Worm (Caenorhabditis elegans) whole organism, L2 larva: ENCODE results near the gene Y82E9BR.6.
A peak's percentile ranks its signal among the peaks of the same experiment; 100 is the strongest.

Experiments used
- C34F6.9 ChIP-seq: fragments of 150-350 bp; optimal IDR thresholded peaks from 2 replicates; lab custom pipeline; 2014; ENCODE audit warnings: missing biosample characterization, missing genetic modification characterization
- F13H6.1 ChIP-seq: sonication (generic microtip); optimal IDR thresholded peaks from 2 replicates; lab custom pipeline; 2016; ENCODE audit warnings: missing genetic modification characterization, missing compliant biosample characterization
- R02D3.7 ChIP-seq: fragments of 150-350 bp; optimal IDR thresholded peaks from 2 replicates; lab custom pipeline; 2014; ENCODE audit warnings: missing biosample characterization, missing genetic modification characterization
- Y55F3AM.14 ChIP-seq: fragments of 200-800 bp; sonication (Bioruptor generic); optimal IDR thresholded peaks from 2 replicates; lab custom pipeline; 2018; ENCODE audit warnings: mild to moderate bottlenecking, missing genetic modification characterization, missing compliant biosample characterization
- alr-1 ChIP-seq: fragments of 150-350 bp; optimal IDR thresholded peaks from 2 replicates; lab custom pipeline; 2014; ENCODE audit warnings: missing biosample characterization, missing genetic modification characterization
- aly-2 ChIP-seq: fragments of 150-350 bp; optimal IDR thresholded peaks from 2 replicates; lab custom pipeline; 2014; ENCODE audit warnings: missing biosample characterization, missing genetic modification characterization
- crh-2 ChIP-seq: sonication (generic microtip); optimal IDR thresholded peaks from 2 replicates; lab custom pipeline; 2017; ENCODE audit warnings: missing biosample characterization, missing genetic modification characterization
- dmd-4 ChIP-seq: sonication (generic microtip); optimal IDR thresholded peaks from 2 replicates; lab custom pipeline; 2017; ENCODE audit warnings: missing biosample characterization, missing genetic modification characterization
- egl-27 ChIP-seq: sonication (generic microtip); optimal IDR thresholded peaks from 3 replicates; lab custom pipeline; 2017; ENCODE audit warnings: missing biosample characterization, missing genetic modification reagents, missing genetic modification characterization
- elt-1 ChIP-seq: fragments of 150-350 bp; optimal IDR thresholded peaks from 2 replicates; lab custom pipeline; 2014; ENCODE audit warnings: missing biosample characterization, missing genetic modification characterization
- fos-1 ChIP-seq: fragments of 150-350 bp; optimal IDR thresholded peaks from 2 replicates; lab custom pipeline; 2014; ENCODE audit warnings: missing biosample characterization, missing genetic modification characterization
- gmeb-1 ChIP-seq: fragments of 150-350 bp; optimal IDR thresholded peaks from 2 replicates; lab custom pipeline; 2014; ENCODE audit warnings: missing biosample characterization, missing genetic modification characterization
- lin-13 ChIP-seq: fragments of 150-350 bp; optimal IDR thresholded peaks from 2 replicates; lab custom pipeline; 2014; ENCODE audit warnings: missing biosample characterization, missing genetic modification reagents, missing genetic modification characterization
- mab-5 ChIP-seq: fragments of 150-350 bp; optimal IDR thresholded peaks from 2 replicates; lab custom pipeline; 2014; ENCODE audit warnings: missing biosample characterization, missing genetic modification characterization
- mbf-1 ChIP-seq: sonication (generic microtip); optimal IDR thresholded peaks from 2 replicates; lab custom pipeline; 2017; ENCODE audit warnings: missing biosample characterization, missing genetic modification characterization
- nhr-10 ChIP-seq: sonication (generic microtip); optimal IDR thresholded peaks from 2 replicates; lab custom pipeline; 2017; ENCODE audit warnings: missing biosample characterization, missing genetic modification characterization
- nhr-12 ChIP-seq: fragments of 150-350 bp; optimal IDR thresholded peaks from 2 replicates; lab custom pipeline; 2014; ENCODE audit warnings: missing biosample characterization, missing genetic modification characterization
- nhr-6 ChIP-seq: fragments of 150-350 bp; optimal IDR thresholded peaks from 2 replicates; lab custom pipeline; 2014; ENCODE audit warnings: missing biosample characterization, missing genetic modification characterization
- peb-1 ChIP-seq: fragments of 150-350 bp; optimal IDR thresholded peaks from 2 replicates; lab custom pipeline; 2014; ENCODE audit warnings: missing biosample characterization, missing genetic modification characterization
- sma-3 ChIP-seq: sonication (generic microtip); optimal IDR thresholded peaks from 2 replicates; lab custom pipeline; 2016; ENCODE audit warnings: missing genetic modification reagents, missing genetic modification characterization, missing compliant biosample characterization
- sma-9 ChIP-seq, 2 experiments: fragments of 150-350 bp in 1 of 2; sonication (generic microtip) in 1 of 2; optimal IDR thresholded peaks; 2 replicates each; lab custom pipeline; 2014 to 2016; ENCODE audit warnings: missing genetic modification characterization in 2 of 2, mild to moderate bottlenecking in 1 of 2, missing biosample characterization in 1 of 2, missing compliant biosample characterization in 1 of 2, missing genetic modification reagents in 1 of 2, moderate library complexity in 1 of 2
- snpc-4 ChIP-seq: fragments of 150-350 bp; optimal IDR thresholded peaks from 2 replicates; lab custom pipeline; 2014; ENCODE audit warnings: missing biosample characterization, missing genetic modification characterization
- unc-39 ChIP-seq: fragments of 150-350 bp; optimal IDR thresholded peaks from 2 replicates; lab custom pipeline; 2014; ENCODE audit warnings: missing biosample characterization, missing genetic modification characterization
- ztf-11 ChIP-seq: sonication (generic microtip); optimal IDR thresholded peaks from 2 replicates; lab custom pipeline; 2017; ENCODE audit warnings: missing biosample characterization, missing genetic modification characterization

The Y82E9BR.6 gene

ce11 chrIII:1388274-1389058 lies 7.4 kb downstream of the Y82E9BR.6 start, which contains the start of gene pals-20:
Gene pals-20 (minus strand): TSS chrIII:1388324.
- TF ChIP-seq alr-1 (tag; lab: Kevin White, UChicago), result no peak
- TF ChIP-seq fos-1 (tag; lab: Kevin White, UChicago), result peak; percentile 67

ce11 chrIII:1389988-1390387 lies 9.0 kb downstream of the Y82E9BR.6 start:
- TF ChIP-seq alr-1 (tag; lab: Kevin White, UChicago) (no peak), crh-2 (tag; lab: Kevin White, UChicago) (peak; percentile 10), sma-9 (GFP tag; optimal IDR thresholded peaks at IDR 0.05; lab: Kevin White, UChicago) (peak; percentile 37), sma-9 (tag; optimal IDR thresholded peaks at IDR 0.05; lab: Kevin White, UChicago) (no peak), fos-1 (tag; lab: Kevin White, UChicago) (peak; percentile 98)
- TF ChIP-seq, all 48 proteins: peak for 3

- no peak for TF ChIP-seq aly-2
- TF ChIP-seq nhr-12 (tag; lab: Kevin White, UChicago), result no peak
- TF ChIP-seq egl-27 (tag; lab: Kevin White, UChicago), result no peak
- TF ChIP-seq fos-1 (tag; lab: Kevin White, UChicago), result no peak
- no peak for TF ChIP-seq elt-1 (tag; lab: Kevin White, UChicago)
Measured at ce11 chrIII:1391752-1392151, 10.7 kb downstream of the Y82E9BR.6 start, which contains the start of gene pals-17. Gene pals-17 (minus strand): TSS chrIII:1391852.

- TF ChIP-seq sma-3 (GFP tag; lab: Kevin White, UChicago) (peak; percentile 26), sma-9 (GFP tag; optimal IDR thresholded peaks at IDR 0.05; lab: Kevin White, UChicago) (peak; percentile 2), sma-9 (tag; optimal IDR thresholded peaks at IDR 0.05; lab: Kevin White, UChicago) (no peak), snpc-4 (tag; lab: Kevin White, UChicago) (no peak), gmeb-1 (peak; percentile 21), fos-1 (tag; lab: Kevin White, UChicago) (peak; percentile 84), F13H6.1 (tag; lab: Kevin White, UChicago) (peak; percentile 6), crh-2 (tag; lab: Kevin White, UChicago) (peak; percentile 44), mab-5 (tag; lab: Kevin White, UChicago) (no peak), aly-2 (no peak)
- TF ChIP-seq, all 48 proteins: peak for 6
Measured at ce11 chrIII:1392763-1393162, 11.7 kb downstream of the Y82E9BR.6 start.

- TF ChIP-seq crh-2 (tag; lab: Kevin White, UChicago), result no peak
- TF ChIP-seq fos-1 (tag; lab: Kevin White, UChicago), result peak; percentile 49
- TF ChIP-seq R02D3.7 (tag; lab: Kevin White, UChicago), result no peak
Measured at ce11 chrIII:1395355-1395754, 14.3 kb downstream of the Y82E9BR.6 start.

- TF ChIP-seq sma-9 (GFP tag; optimal IDR thresholded peaks at IDR 0.05; lab: Kevin White, UChicago) (peak; percentile 45), sma-9 (tag; optimal IDR thresholded peaks at IDR 0.05; lab: Kevin White, UChicago) (no peak), C34F6.9 (tag; lab: Kevin White, UChicago) (no peak), nhr-6 (tag; lab: Kevin White, UChicago) (no peak), fos-1 (tag; lab: Kevin White, UChicago) (peak; percentile 91), mbf-1 (no peak), dmd-4 (no peak)
Measured at ce11 chrIII:1398183-1398582, 17.2 kb downstream of the Y82E9BR.6 start.

ce11 chrIII:1399670-1400069 lies 18.6 kb downstream of the Y82E9BR.6 start, which contains the start of gene pals-16:
Gene pals-16 (plus strand): TSS chrIII:1399970.
- no peak for TF ChIP-seq nhr-10
- no peak for TF ChIP-seq nhr-12 (tag; lab: Kevin White, UChicago)
- no peak for TF ChIP-seq unc-39 (tag; lab: Kevin White, UChicago)
- no peak for TF ChIP-seq lin-13
- TF ChIP-seq ztf-11 (tag; lab: Kevin White, UChicago), result no peak
- TF ChIP-seq Y55F3AM.14 (GFP tag; lab: Kevin White, UChicago), result no peak
- no peak for TF ChIP-seq R02D3.7 (tag; lab: Kevin White, UChicago)
- no peak for TF ChIP-seq peb-1
- TF ChIP-seq alr-1 (tag; lab: Kevin White, UChicago), result no peak
- TF ChIP-seq, all 48 proteins: peak for 0
